Fruit fly (Drosophila melanogaster) whole organism, wandering third instar larva: ENCODE measurements around the gene EndoU.

Experiments
- CG32264 ChIP-seq: fragments of 200-800 bp; sonication (Bioruptor generic); optimal IDR thresholded peaks from 2 replicates; lab custom pipeline; 2016; ENCODE audit warnings: missing biosample characterization, missing genetic modification characterization
- Dfd ChIP-seq: fragments of >200 bp; optimal IDR thresholded peaks from 2 replicates; lab custom pipeline; 2017; ENCODE audit warnings: missing biosample characterization, missing genetic modification characterization
- Hr78 ChIP-seq: fragments of >200 bp; optimal IDR thresholded peaks from 2 replicates; lab custom pipeline; 2017; ENCODE audit warnings: missing biosample characterization, missing genetic modification characterization
- Rel ChIP-seq, 2 experiments: fragments of 200-800 bp; sonication (Bioruptor generic) in 1 of 2; optimal IDR thresholded peaks; 2 replicates in 1 of 2; 3 replicates in 1 of 2; lab custom pipeline; 2016 to 2019; ENCODE audit warnings: mild to moderate bottlenecking in 2 of 2, missing biosample characterization in 2 of 2, missing genetic modification characterization in 2 of 2, moderate library complexity in 1 of 2
- h ChIP-seq: fragments of 200-800 bp; sonication (Bioruptor generic); optimal IDR thresholded peaks from 3 replicates; lab custom pipeline; 2016; ENCODE audit warnings: missing biosample characterization, mild to moderate bottlenecking, missing genetic modification characterization
- psq ChIP-seq: fragments of 200-800 bp; sonication (Bioruptor generic); optimal IDR thresholded peaks from 3 replicates; lab custom pipeline; 2017; ENCODE audit warnings: missing biosample characterization, mild to moderate bottlenecking, missing genetic modification characterization, moderate library complexity

dm6 chr3R:15925939-15926338 lies 17.7 kb downstream of the EndoU start:
- TF ChIP-seq CG32264 (GFP tag; lab: Kevin White, UChicago): no peak
- no peak for TF ChIP-seq h (GFP tag; lab: Kevin White, UChicago)
- no peak for TF ChIP-seq Rel (GFP tag; optimal IDR thresholded peaks at IDR 0.05; lab: Kevin White, UChicago)
- no peak for TF ChIP-seq Rel (tag; optimal IDR thresholded peaks at IDR 0.05; lab: Kevin White, UChicago)
- no peak for TF ChIP-seq psq (GFP tag; lab: Kevin White, UChicago)
- no peak for TF ChIP-seq Dfd (GFP tag; lab: Kevin White, UChicago)
- TF ChIP-seq Hr78 (GFP tag; lab: Kevin White, UChicago): no peak
